Worm (Caenorhabditis elegans) whole organism, L1 larva: ENCODE measurements around the gene Y56A3A.7.

Experiments
- F16B12.6 ChIP-seq: fragments of 150-350 bp; optimal IDR thresholded peaks from 2 replicates; lab custom pipeline; 2014; ENCODE audit warnings: missing biosample characterization, missing genetic modification characterization
- ama-1 ChIP-seq: fragments of 150-350 bp; optimal IDR thresholded peaks from 2 replicates; lab custom pipeline; 2014
- lin-14 ChIP-seq: fragments of 200-800 bp; sonication (Bioruptor generic); optimal IDR thresholded peaks from 2 replicates; lab custom pipeline; 2018; ENCODE audit warnings: mild to moderate bottlenecking, missing genetic modification characterization, moderate library complexity, missing compliant biosample characterization
- mdl-1 ChIP-seq, 2 experiments: fragments of 150-350 bp; optimal IDR thresholded peaks; 2 replicates each; lab custom pipeline; 2014 to 2017; ENCODE audit warnings: missing biosample characterization in 2 of 2, missing genetic modification characterization in 2 of 2, inconsistent platforms in 1 of 2
- nhr-28 ChIP-seq: fragments of 150-350 bp; optimal IDR thresholded peaks from 2 replicates; lab custom pipeline; 2014; ENCODE audit warnings: missing biosample characterization, missing genetic modification characterization
- snpc-4 ChIP-seq: fragments of 150-350 bp; optimal IDR thresholded peaks from 2 replicates; lab custom pipeline; 2014; ENCODE audit warnings: missing biosample characterization, missing genetic modification characterization
- unc-62 ChIP-seq: fragments of 150-350 bp; optimal IDR thresholded peaks from 2 replicates; lab custom pipeline; 2014; ENCODE audit warnings: missing biosample characterization, missing genetic modification reagents, missing genetic modification characterization
- unc-86 ChIP-seq: sonication (generic microtip); optimal IDR thresholded peaks from 2 replicates; lab custom pipeline; 2016; ENCODE audit warnings: missing genetic modification characterization, missing compliant biosample characterization

DNA sequence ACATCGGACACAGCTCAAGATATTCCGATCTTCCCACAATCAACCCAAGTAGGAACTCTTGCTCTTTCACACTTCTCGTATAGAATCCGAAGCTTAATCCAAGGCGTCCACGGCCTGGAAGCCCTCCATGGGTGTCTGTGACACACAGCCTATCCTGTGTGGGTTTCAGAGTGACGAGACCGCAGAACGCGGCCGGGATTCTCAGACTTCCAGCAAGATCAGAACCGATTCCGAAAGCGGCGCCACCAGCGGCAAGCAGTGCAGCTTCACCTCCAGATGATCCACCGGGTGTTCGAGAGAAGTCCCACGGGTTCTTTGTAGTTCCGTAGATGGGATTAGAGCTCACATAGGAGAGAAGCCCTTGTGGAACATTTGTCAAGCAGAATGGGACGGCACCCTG lies 44.0 kb downstream of the Y56A3A.7 start:
- TF ChIP-seq unc-86 (tag; lab: Kevin White, UChicago) (no peak), nhr-28 (tag; lab: Kevin White, UChicago) (no peak), lin-14 (GFP tag; lab: Kevin White, UChicago) (no peak), snpc-4 (tag; lab: Kevin White, UChicago) (no peak), unc-62 (GFP tag; lab: Kevin White, UChicago) (no peak), ama-1 (lab: Kevin White, UChicago) (no peak), F16B12.6 (no peak), mdl-1 (tag; optimal IDR thresholded peaks at IDR 0.05; lab: Kevin White, UChicago) (no peak)
